Fruit fly (Drosophila melanogaster) whole organism, embryonic: ENCODE measurements around the gene CG46303.

ENCODE experiments used
- C15 ChIP-seq: fragments of 200-800 bp; sonication (Bioruptor generic); IDR thresholded peaks from 3 replicates; pipeline ENCODE4 v1.3.6; 2022; ENCODE audit warnings: missing biosample characterization, missing genetic modification characterization
- CG1024 ChIP-seq: fragments of 200-800 bp; sonication (Bioruptor generic); IDR thresholded peaks from 2 replicates; pipeline ENCODE4 v1.3.6; 2022; ENCODE audit warnings: missing biosample characterization, missing genetic modification characterization
- CG10267 ChIP-seq: fragments of 200-800 bp; sonication (Bioruptor generic); optimal IDR thresholded peaks from 2 replicates; lab custom pipeline; 2018; ENCODE audit warnings: missing biosample characterization, mild to moderate bottlenecking, missing genetic modification characterization, moderate library complexity
- CG11456 ChIP-seq: fragments of 200-800 bp; sonication (Bioruptor generic); IDR thresholded peaks from 3 replicates; pipeline ENCODE4 v1.3.6; 2022; ENCODE audit warnings: missing biosample characterization, missing genetic modification characterization
- CG12219 ChIP-seq: fragments of 200-800 bp; sonication (Bioruptor generic); optimal IDR thresholded peaks from 3 replicates; lab custom pipeline; 2018; ENCODE audit warnings: missing biosample characterization, mild to moderate bottlenecking, missing genetic modification characterization
- CG12744 ChIP-seq: fragments of 200-800 bp; sonication (Bioruptor generic); optimal IDR thresholded peaks from 2 replicates; lab custom pipeline; 2016; ENCODE audit warnings: missing biosample characterization, missing genetic modification characterization
- CG12769 ChIP-seq: fragments of 200-800 bp; sonication (Bioruptor generic); optimal IDR thresholded peaks from 2 replicates; lab custom pipeline; 2019; ENCODE audit warnings: missing biosample characterization, mild to moderate bottlenecking, missing genetic modification characterization, moderate library complexity
- CG14710 ChIP-seq: fragments of 200-800 bp; sonication (Bioruptor generic); optimal IDR thresholded peaks from 3 replicates; lab custom pipeline; 2019; ENCODE audit warnings: missing biosample characterization, mild to moderate bottlenecking, missing genetic modification characterization, moderate library complexity
- CG17612 ChIP-seq: fragments of 200-800 bp; sonication (Bioruptor generic); IDR thresholded peaks from 2 replicates; pipeline ENCODE4 v1.3.6; 2022; ENCODE audit warnings: missing biosample characterization, missing genetic modification characterization
- CG1832 ChIP-seq: fragments of 200-800 bp; sonication (Bioruptor generic); optimal IDR thresholded peaks from 2 replicates; lab custom pipeline; 2017; ENCODE audit warnings: missing biosample characterization, mild to moderate bottlenecking, missing genetic modification characterization, inconsistent platforms
- CG18476 ChIP-seq: fragments of 200-800 bp; sonication (Bioruptor generic); optimal IDR thresholded peaks from 2 replicates; lab custom pipeline; 2016; ENCODE audit warnings: missing biosample characterization, mild to moderate bottlenecking, missing genetic modification characterization
- CG18764 ChIP-seq: fragments of 200-800 bp; sonication (Bioruptor generic); optimal IDR thresholded peaks from 3 replicates; lab custom pipeline; 2016; ENCODE audit warnings: missing biosample characterization, missing genetic modification characterization
- CG32772 ChIP-seq: fragments of 200-800 bp; sonication (Bioruptor generic); IDR thresholded peaks from 2 replicates; pipeline ENCODE4 v1.3.6; 2022; ENCODE audit warnings: missing biosample characterization, missing genetic modification characterization
- CG33557 ChIP-seq: fragments of 200-800 bp; sonication (Bioruptor generic); optimal IDR thresholded peaks from 2 replicates; lab custom pipeline; 2019; ENCODE audit warnings: missing biosample characterization, mild to moderate bottlenecking, missing genetic modification characterization, moderate library complexity
- CG34376 ChIP-seq: fragments of 200-800 bp; sonication (Bioruptor generic); optimal IDR thresholded peaks from 2 replicates; lab custom pipeline; 2018; ENCODE audit warnings: missing biosample characterization, mild to moderate bottlenecking, missing genetic modification characterization
- CG4424 ChIP-seq: fragments of 200-800 bp; sonication (Bioruptor generic); optimal IDR thresholded peaks from 3 replicates; lab custom pipeline; 2016; ENCODE audit warnings: missing biosample characterization, missing genetic modification characterization
- CG4820 ChIP-seq: fragments of 200-800 bp; sonication (Bioruptor generic); optimal IDR thresholded peaks from 3 replicates; lab custom pipeline; 2016; ENCODE audit warnings: missing biosample characterization, missing genetic modification characterization
- CG6854 ChIP-seq: fragments of 200-800 bp; sonication (Bioruptor generic); optimal IDR thresholded peaks from 3 replicates; lab custom pipeline; 2017; ENCODE audit warnings: missing biosample characterization, mild to moderate bottlenecking, missing genetic modification characterization
- Dfd ChIP-seq, 2 experiments: fragments of >200 bp; optimal IDR thresholded peaks; 2 replicates each; lab custom pipeline; 2017; ENCODE audit warnings: missing biosample characterization in 2 of 2, missing genetic modification characterization in 2 of 2
- E2f2 ChIP-seq: fragments of 200-800 bp; sonication (Bioruptor generic); IDR thresholded peaks from 2 replicates; pipeline ENCODE4 v1.3.6; 2022; ENCODE audit warnings: missing biosample characterization, missing genetic modification characterization
- HmgD ChIP-seq: fragments of 200-800 bp; sonication (Bioruptor generic); optimal IDR thresholded peaks from 3 replicates; lab custom pipeline; 2016; ENCODE audit warnings: missing biosample characterization, missing genetic modification characterization
- Hr3 ChIP-seq: fragments of 200-800 bp; sonication (Bioruptor generic); optimal IDR thresholded peaks from 3 replicates; lab custom pipeline; 2016; ENCODE audit warnings: missing biosample characterization, missing genetic modification characterization
- Hr78 ChIP-seq, 2 experiments: fragments of 200-800 bp in 1 of 2; fragments of >200 bp in 1 of 2; sonication (Bioruptor generic) in 1 of 2; optimal IDR thresholded peaks; 2 replicates each; lab custom pipeline; 2017 to 2019; ENCODE audit warnings: missing biosample characterization in 2 of 2, missing genetic modification characterization in 2 of 2, mild to moderate bottlenecking in 1 of 2, moderate library complexity in 1 of 2
- Kr ChIP-seq: fragments of 200-800 bp; sonication (Bioruptor generic); optimal IDR thresholded peaks from 2 replicates; lab custom pipeline; 2017; ENCODE audit warnings: missing biosample characterization, mild to moderate bottlenecking, missing genetic modification characterization
- Meics ChIP-seq: fragments of 200-800 bp; sonication (Bioruptor generic); optimal IDR thresholded peaks from 2 replicates; lab custom pipeline; 2017; ENCODE audit warnings: missing biosample characterization, mild to moderate bottlenecking, missing genetic modification characterization
- Nf-YA ChIP-seq: fragments of 200-800 bp; sonication (Bioruptor generic); IDR thresholded peaks from 2 replicates; pipeline ENCODE4 v1.3.6; 2022; ENCODE audit warnings: missing biosample characterization, missing genetic modification characterization
- Poxn ChIP-seq: fragments of 200-800 bp; sonication (Bioruptor generic); IDR thresholded peaks from 2 replicates; pipeline ENCODE4 v1.3.6; 2022; ENCODE audit warnings: missing biosample characterization, missing genetic modification characterization
- Scr ChIP-seq: fragments of 200-800 bp; sonication (Bioruptor generic); IDR thresholded peaks from 2 replicates; pipeline ENCODE4 v1.3.6; 2022; ENCODE audit warnings: missing biosample characterization, missing genetic modification characterization; ENCODE audit not compliant: partially characterized antibody
- Tbp ChIP-seq: fragments of >200 bp; optimal IDR thresholded peaks from 2 replicates; lab custom pipeline; 2018; ENCODE audit warnings: missing biosample characterization, missing genetic modification characterization
- ato ChIP-seq: fragments of 200-800 bp; sonication (Bioruptor generic); IDR thresholded peaks from 2 replicates; pipeline ENCODE4 v1.3.6; 2022; ENCODE audit warnings: missing biosample characterization, missing genetic modification characterization; ENCODE audit not compliant: partially characterized antibody
- chinmo ChIP-seq: fragments of 200-800 bp; sonication (Bioruptor generic); IDR thresholded peaks from 4 replicates; pipeline ENCODE4 v1.3.6; 2022; ENCODE audit warnings: missing biosample characterization, missing genetic modification characterization; ENCODE audit not compliant: partially characterized antibody
- dmrt11E ChIP-seq: fragments of 200-800 bp; sonication (Bioruptor generic); optimal IDR thresholded peaks from 3 replicates; lab custom pipeline; 2018; ENCODE audit warnings: missing biosample characterization, mild to moderate bottlenecking, missing genetic modification characterization, moderate library complexity
- dysf ChIP-seq: fragments of 200-800 bp; sonication (Bioruptor generic); IDR thresholded peaks from 3 replicates; pipeline ENCODE4 v1.3.6; 2022; ENCODE audit warnings: missing biosample characterization, missing genetic modification characterization
- exex ChIP-seq: fragments of 200-800 bp; sonication (Bioruptor generic); optimal IDR thresholded peaks from 4 replicates; lab custom pipeline; 2018; ENCODE audit warnings: missing biosample characterization, mild to moderate bottlenecking, missing genetic modification characterization, moderate library complexity
- fd3F ChIP-seq: fragments of 200-800 bp; sonication (Bioruptor generic); optimal IDR thresholded peaks from 2 replicates; lab custom pipeline; 2018; ENCODE audit warnings: missing biosample characterization, mild to moderate bottlenecking, missing genetic modification characterization, moderate library complexity
- fd96Cb ChIP-seq: fragments of 200-800 bp; sonication (Bioruptor generic); optimal IDR thresholded peaks from 2 replicates; lab custom pipeline; 2018; ENCODE audit warnings: missing biosample characterization, mild to moderate bottlenecking, missing genetic modification characterization, moderate library complexity
- hbn ChIP-seq: fragments of 200-800 bp; sonication (Bioruptor generic); IDR thresholded peaks from 2 replicates; pipeline ENCODE4 v1.3.6; 2022; ENCODE audit warnings: missing biosample characterization, missing genetic modification characterization; ENCODE audit not compliant: partially characterized antibody
- hkb ChIP-seq, 2 experiments: fragments of 200-800 bp in 1 of 2; fragments of >200 bp in 1 of 2; sonication (Bioruptor generic) in 1 of 2; IDR thresholded peaks in 1 of 2; optimal IDR thresholded peaks in 1 of 2; 2 replicates each; pipeline versions ENCODE4 v1.3.6 to Lab custom; 2017 to 2022; ENCODE audit warnings: missing biosample characterization in 1 of 2, missing genetic modification characterization in 1 of 2
- ind ChIP-seq: fragments of 200-800 bp; sonication (Bioruptor generic); optimal IDR thresholded peaks from 3 replicates; lab custom pipeline; 2016; ENCODE audit warnings: missing biosample characterization, missing genetic modification characterization
- jing ChIP-seq: fragments of 200-800 bp; sonication (Bioruptor generic); optimal IDR thresholded peaks from 2 replicates; lab custom pipeline; 2018; ENCODE audit warnings: missing biosample characterization, mild to moderate bottlenecking, missing genetic modification characterization
- pb ChIP-seq: fragments of 200-800 bp; sonication (Bioruptor generic); optimal IDR thresholded peaks from 3 replicates; lab custom pipeline; 2016; ENCODE audit warnings: missing biosample characterization, missing genetic modification characterization
- pum ChIP-seq: fragments of 200-800 bp; sonication (Bioruptor generic); optimal IDR thresholded peaks from 2 replicates; lab custom pipeline; 2016; ENCODE audit warnings: missing biosample characterization, missing genetic modification characterization
- sr ChIP-seq: fragments of 200-800 bp; sonication (Bioruptor generic); IDR thresholded peaks from 3 replicates; pipeline ENCODE4 v1.3.6; 2022; ENCODE audit warnings: missing biosample characterization, missing genetic modification characterization
- stwl ChIP-seq: fragments of 200-800 bp; sonication (Bioruptor generic); optimal IDR thresholded peaks from 3 replicates; lab custom pipeline; 2018; ENCODE audit warnings: missing biosample characterization, mild to moderate bottlenecking, missing genetic modification characterization, moderate library complexity
- tap ChIP-seq: fragments of 200-800 bp; optimal IDR thresholded peaks from 3 replicates; lab custom pipeline; 2019; ENCODE audit warnings: missing biosample characterization, mild to moderate bottlenecking, missing genetic modification characterization, moderate library complexity
- trh ChIP-seq: fragments of 200-800 bp; sonication (Bioruptor generic); optimal IDR thresholded peaks from 2 replicates; lab custom pipeline; 2016; ENCODE audit warnings: missing biosample characterization, missing genetic modification characterization
- wor ChIP-seq: fragments of 200-800 bp; sonication (Bioruptor generic); IDR thresholded peaks from 2 replicates; pipeline ENCODE4 v1.3.6; 2022; ENCODE audit warnings: missing biosample characterization, missing genetic modification characterization
- yki ChIP-seq: fragments of >200 bp; optimal IDR thresholded peaks from 3 replicates; lab custom pipeline; 2018

Gene CG46303

dm6 chr3R:5789025-5789953 is 32.5 kb upstream of the CG46303 start, which contains the start of the genes Hat1 and Rpn5 (continued):
- TF ChIP-seq wor (GFP tag; lab: Robert Waterston, UW), result peak; percentile 58; the same call in 1 of the 2 replicates
- no peak for TF ChIP-seq CG1832 (GFP tag; lab: Kevin White, UChicago)
- peak; percentile 93 for TF ChIP-seq pum
- 0 out of 2 replicates have a peak, but pooled peaks have one; percentile 31 for TF ChIP-seq Poxn (GFP tag; lab: Robert Waterston, UW)
- no peak for TF ChIP-seq C15 (GFP tag; lab: Robert Waterston, UW)
- TF ChIP-seq CG14710, result peak; percentile 89
- peak; percentile 90 for TF ChIP-seq ind (GFP tag; lab: Kevin White, UChicago)
- peak; percentile 82 for TF ChIP-seq stwl
- TF ChIP-seq CG33557, result peak; percentile 56
- TF ChIP-seq CG12219 (GFP tag; lab: Kevin White, UChicago), result no peak
- TF ChIP-seq CG4820 (GFP tag; lab: Kevin White, UChicago), result peak; percentile 85
- TF ChIP-seq CG12769 (tag; lab: Kevin White, UChicago), result no peak
- TF ChIP-seq Nf-YA, result no peak
- TF ChIP-seq CG6854, result no peak
- TF ChIP-seq exex (tag; lab: Kevin White, UChicago), result peak; percentile 32
- no peak for TF ChIP-seq yki
- TF ChIP-seq chinmo (GFP tag; lab: Robert Waterston, UW), result no peak
- peak; percentile 90 for TF ChIP-seq Hr3 (GFP tag; lab: Kevin White, UChicago)
- peak; percentile 35 for TF ChIP-seq tap (tag; lab: Kevin White, UChicago)
- peak; percentile 60 for TF ChIP-seq E2f2 (GFP tag; lab: Robert Waterston, UW)
- peak; percentile 63; the same call in 2 of the 3 replicates for TF ChIP-seq CG11456 (GFP tag; lab: Robert Waterston, UW)
- 0 out of 2 replicates have a peak, but pooled peaks have one; percentile 13 for TF ChIP-seq ato
- TF ChIP-seq fd96Cb, result peak; percentile 67
- peak; percentile 79 for TF ChIP-seq CG18764
- peak; percentile 78 for TF ChIP-seq pb
- no peak for TF ChIP-seq Tbp
- peak; percentile 49 for TF ChIP-seq fd3F (GFP tag; lab: Kevin White, UChicago)
- TF ChIP-seq hbn (GFP tag; lab: Robert Waterston, UW), result peak; percentile 71
- peak; percentile 12 for TF ChIP-seq CG34376 (GFP tag; lab: Kevin White, UChicago)
- TF ChIP-seq Hr78 (GFP tag; optimal IDR thresholded peaks at IDR 0.05; lab: Kevin White, UChicago), result no peak
- peak; percentile 77 for TF ChIP-seq trh
- peak; percentile 88 for TF ChIP-seq HmgD (GFP tag; lab: Kevin White, UChicago)
- no peak for TF ChIP-seq sr (GFP tag; lab: Robert Waterston, UW)
- no peak for TF ChIP-seq CG17612 (GFP tag; lab: Robert Waterston, UW)
- TF ChIP-seq CG1024 (GFP tag; lab: Robert Waterston, UW), result no peak
- TF ChIP-seq Dfd (GFP tag; optimal IDR thresholded peaks at IDR 0.05; lab: Kevin White, UChicago), result peak in 1 of 2 experiments; percentile 95
- TF ChIP-seq dysf (GFP tag; lab: Robert Waterston, UW), result peak; percentile 72; the same call in 2 of the 3 replicates
- TF ChIP-seq CG32772 (GFP tag; lab: Robert Waterston, UW), result peak; percentile 60
- TF ChIP-seq hkb (optimal IDR thresholded peaks at IDR 0.05; lab: Kevin White, UChicago), result no peak
- peak; percentile 56 for TF ChIP-seq hkb (GFP tag; IDR thresholded peaks at IDR 0.05; lab: Robert Waterston, UW)
- no peak for TF ChIP-seq Kr (GFP tag; lab: Kevin White, UChicago)
- TF ChIP-seq CG18476, result peak; percentile 84
- peak; percentile 85 for TF ChIP-seq Scr (GFP tag; lab: Robert Waterston, UW)
- TF ChIP-seq CG4424 (GFP tag; lab: Kevin White, UChicago), result peak; percentile 91
- peak; percentile 65 for TF ChIP-seq jing (GFP tag; lab: Kevin White, UChicago)
- TF ChIP-seq CG10267, result peak; percentile 97
- peak; percentile 74 for TF ChIP-seq dmrt11E (tag; lab: Kevin White, UChicago)
- peak; percentile 81 for TF ChIP-seq CG12744 (GFP tag; lab: Kevin White, UChicago)
- TF ChIP-seq Meics, result peak; percentile 76
